1 fruit fly cellular context compared by ENCODE assay signal in genomic region chr2L:14474987-14475386, dm6.
TF ChIP-seq lines count a peak whose summit lies in the region.

No protein-coding gene starts in this region.

TF ChIP-seq in whole organism, embryonic, 481 proteins besides CTCF, POLR2A, EP300 and RAD21 (continued from another document):
- no peak for TF ChIP-seq mam (GFP tag; optimal IDR thresholded peaks at IDR 0.05; lab: Kevin White, UChicago)
- no peak for TF ChIP-seq CG33213 (GFP tag; optimal IDR thresholded peaks at IDR 0.05; lab: Kevin White, UChicago)
- TF ChIP-seq CG9932 (GFP tag; IDR thresholded peaks at IDR 0.05; lab: Robert Waterston, UW): no peak
- no peak for TF ChIP-seq CG6683 (GFP tag; optimal IDR thresholded peaks at IDR 0.05; lab: Kevin White, UChicago)
- peak; percentile 45 for TF ChIP-seq CG17385 (GFP tag; optimal IDR thresholded peaks at IDR 0.05; lab: Kevin White, UChicago)
- TF ChIP-seq CG1603 (tag; optimal IDR thresholded peaks at IDR 0.05; lab: Kevin White, UChicago): peak; percentile 22
- peak; percentile 13 for TF ChIP-seq CG7839 (tag; optimal IDR thresholded peaks at IDR 0.05; lab: Kevin White, UChicago)
- no peak for TF ChIP-seq CG15514 (GFP tag; optimal IDR thresholded peaks at IDR 0.05; lab: Kevin White, UChicago)
- no peak for TF ChIP-seq CG10462 (GFP tag; optimal IDR thresholded peaks at IDR 0.05; lab: Kevin White, UChicago)
- 0 out of 3 replicates have a peak, but pooled peaks have one; percentile 23 for TF ChIP-seq H15 (GFP tag; IDR thresholded peaks at IDR 0.05; lab: Robert Waterston, UW)
- TF ChIP-seq CG10321 (GFP tag; IDR thresholded peaks at IDR 0.05; lab: Robert Waterston, UW): no peak
- TF ChIP-seq Ets65A (GFP tag; lab: Kevin White, UChicago): peak; percentile 14
- no peak for TF ChIP-seq caup (GFP tag; optimal IDR thresholded peaks at IDR 0.05; lab: Kevin White, UChicago; ENCODE audit: severe bottlenecking)
- peak; percentile 42; the same call in 1 of the 2 replicates for TF ChIP-seq CG17328 (GFP tag; IDR thresholded peaks at IDR 0.05; lab: Robert Waterston, UW)
- TF ChIP-seq D (optimal IDR thresholded peaks at IDR 0.05; lab: Kevin White, UChicago): no peak
- peak; percentile 20 for TF ChIP-seq D (GFP tag; optimal IDR thresholded peaks at IDR 0.05; lab: Kevin White, UChicago)
- TF ChIP-seq CG2889 (GFP tag; IDR thresholded peaks at IDR 0.05; lab: Robert Waterston, UW): peak; percentile 58; the same call in 2 of the 3 replicates
- no peak for TF ChIP-seq CG14965 (GFP tag; optimal IDR thresholded peaks at IDR 0.05; lab: Kevin White, UChicago; ENCODE audit: borderline replicate concordance)
- peak; percentile 61 for TF ChIP-seq lab (GFP tag; optimal IDR thresholded peaks at IDR 0.05; lab: Kevin White, UChicago)
- no peak for TF ChIP-seq slp2 (GFP tag; optimal IDR thresholded peaks at IDR 0.05; lab: Kevin White, UChicago)
- peak; percentile 68 for TF ChIP-seq Ptx1 (GFP tag; IDR thresholded peaks at IDR 0.05; lab: Robert Waterston, UW)
- no peak for TF ChIP-seq gsb-n (tag; optimal IDR thresholded peaks at IDR 0.05; lab: Kevin White, UChicago)
- TF ChIP-seq CG18476 (GFP tag; optimal IDR thresholded peaks at IDR 0.05; lab: Kevin White, UChicago): no peak
- no peak for TF ChIP-seq Trl (optimal IDR thresholded peaks at IDR 0.05; lab: Kevin White, UChicago)
- peak; percentile 22 for TF ChIP-seq Trl (GFP tag; optimal IDR thresholded peaks at IDR 0.05; lab: Kevin White, UChicago)
- TF ChIP-seq CG6854 (GFP tag; optimal IDR thresholded peaks at IDR 0.05; lab: Kevin White, UChicago): no peak
- no peak for TF ChIP-seq exex (tag; optimal IDR thresholded peaks at IDR 0.05; lab: Kevin White, UChicago)
- peak; percentile 6 for TF ChIP-seq kay (GFP tag; optimal IDR thresholded peaks at IDR 0.05; lab: Kevin White, UChicago)
- peak; percentile 81 for TF ChIP-seq CG13424 (tag; optimal IDR thresholded peaks at IDR 0.05; lab: Kevin White, UChicago)
- TF ChIP-seq CG4820 (GFP tag; optimal IDR thresholded peaks at IDR 0.05; lab: Kevin White, UChicago): no peak
- TF ChIP-seq CG6272 (GFP tag; IDR thresholded peaks at IDR 0.05; lab: Robert Waterston, UW): no peak
- TF ChIP-seq CG8359 (GFP tag; optimal IDR thresholded peaks at IDR 0.05; lab: Kevin White, UChicago; ENCODE audit: borderline replicate concordance): peak; percentile 48
- no peak for TF ChIP-seq hb (GFP tag; IDR thresholded peaks at IDR 0.05; lab: Robert Waterston, UW; ENCODE audit: partially characterized antibody)
- TF ChIP-seq nau (GFP tag; optimal IDR thresholded peaks at IDR 0.05; lab: Kevin White, UChicago): peak; percentile 48
- no peak for TF ChIP-seq ham (GFP tag; IDR thresholded peaks at IDR 0.05; lab: Robert Waterston, UW)
- peak; percentile 35 for TF ChIP-seq kni (GFP tag; optimal IDR thresholded peaks at IDR 0.05; lab: Kevin White, UChicago)
- TF ChIP-seq oc (tag; optimal IDR thresholded peaks at IDR 0.05; lab: Kevin White, UChicago): no peak
- TF ChIP-seq sna (GFP tag; IDR thresholded peaks at IDR 0.05; lab: Robert Waterston, UW; ENCODE audit: partially characterized antibody): no peak
- TF ChIP-seq Doc2 (GFP tag; IDR thresholded peaks at IDR 0.05; lab: Robert Waterston, UW): no peak
- TF ChIP-seq CG31224 (GFP tag; IDR thresholded peaks at IDR 0.05; lab: Robert Waterston, UW): no peak
- TF ChIP-seq Dip3 (GFP tag; optimal IDR thresholded peaks at IDR 0.05; lab: Kevin White, UChicago): no peak
- TF ChIP-seq dati (GFP tag; IDR thresholded peaks at IDR 0.05; lab: Robert Waterston, UW): 0 out of 2 replicates have a peak, but pooled peaks have one; percentile 6
- peak; percentile 67 for TF ChIP-seq row (GFP tag; IDR thresholded peaks at IDR 0.05; lab: Robert Waterston, UW)
- no peak for TF ChIP-seq CG10543 (GFP tag; optimal IDR thresholded peaks at IDR 0.05; lab: Kevin White, UChicago)
- 0 out of 2 replicates have a peak, but pooled peaks have one; percentile 27 for TF ChIP-seq ttk (GFP tag; IDR thresholded peaks at IDR 0.05; lab: Robert Waterston, UW)
- TF ChIP-seq pb (GFP tag; optimal IDR thresholded peaks at IDR 0.05; lab: Kevin White, UChicago): no peak
- TF ChIP-seq inv (GFP tag; IDR thresholded peaks at IDR 0.05; lab: Robert Waterston, UW; ENCODE audit: partially characterized antibody): no peak
- TF ChIP-seq lola (GFP tag; optimal IDR thresholded peaks at IDR 0.05; lab: Kevin White, UChicago): peak in 1 of 3 experiments; percentile 67
- TF ChIP-seq CG11093 (GFP tag; IDR thresholded peaks at IDR 0.05; lab: Robert Waterston, UW): 0 out of 3 replicates have a peak, but pooled peaks have one; percentile 35
- no peak for TF ChIP-seq CG4282 (GFP tag; optimal IDR thresholded peaks at IDR 0.05; lab: Kevin White, UChicago)
- TF ChIP-seq ro (GFP tag; IDR thresholded peaks at IDR 0.05; lab: Robert Waterston, UW): no peak
- TF ChIP-seq cas (GFP tag; IDR thresholded peaks at IDR 0.05; lab: Robert Waterston, UW): no peak
- TF ChIP-seq E2f2 (GFP tag; IDR thresholded peaks at IDR 0.05; lab: Robert Waterston, UW): no peak
- TF ChIP-seq HLH3B (GFP tag; IDR thresholded peaks at IDR 0.05; lab: Robert Waterston, UW): no peak
- peak; percentile 42 for TF ChIP-seq CG13775 (GFP tag; optimal IDR thresholded peaks at IDR 0.05; lab: Kevin White, UChicago)
- no peak for TF ChIP-seq CG13287 (GFP tag; IDR thresholded peaks at IDR 0.05; lab: Robert Waterston, UW; ENCODE audit: partially characterized antibody)
- TF ChIP-seq CG12942 (GFP tag; optimal IDR thresholded peaks at IDR 0.05; lab: Kevin White, UChicago): no peak
- no peak for TF ChIP-seq jing (GFP tag; optimal IDR thresholded peaks at IDR 0.05; lab: Kevin White, UChicago)
- no peak for TF ChIP-seq so (GFP tag; IDR thresholded peaks at IDR 0.05; lab: Robert Waterston, UW)
- TF ChIP-seq Gug (GFP tag; IDR thresholded peaks at IDR 0.05; lab: Robert Waterston, UW): no peak
- TF ChIP-seq cato (GFP tag; optimal IDR thresholded peaks at IDR 0.05; lab: Kevin White, UChicago; ENCODE audit: borderline replicate concordance): no peak
- TF ChIP-seq peb (GFP tag; IDR thresholded peaks at IDR 0.05; lab: Robert Waterston, UW): no peak
- TF ChIP-seq Hsf (GFP tag; optimal IDR thresholded peaks at IDR 0.05; lab: Kevin White, UChicago): peak; percentile 28
- no peak for TF ChIP-seq CG4854 (GFP tag; optimal IDR thresholded peaks at IDR 0.05; lab: Kevin White, UChicago)
- peak in 1 of 2 experiments; percentile 50 for TF ChIP-seq dpn (GFP tag; optimal IDR thresholded peaks at IDR 0.05; lab: Kevin White, UChicago)
- no peak for TF ChIP-seq gce (GFP tag; IDR thresholded peaks at IDR 0.05; lab: Robert Waterston, UW)
- TF ChIP-seq kah (GFP tag; optimal IDR thresholded peaks at IDR 0.05; lab: Kevin White, UChicago): peak; percentile 18
- peak; percentile 47 for TF ChIP-seq trem (tag; optimal IDR thresholded peaks at IDR 0.05; lab: Kevin White, UChicago)
- peak; percentile 40 for TF ChIP-seq Nf-YB (GFP tag; optimal IDR thresholded peaks at IDR 0.05; lab: Kevin White, UChicago)
- TF ChIP-seq CrebB (tag; optimal IDR thresholded peaks at IDR 0.05; lab: Kevin White, UChicago): peak; percentile 2
- TF ChIP-seq crol (GFP tag; IDR thresholded peaks at IDR 0.05; lab: Robert Waterston, UW): no peak
- no peak for TF ChIP-seq ab (GFP tag; optimal IDR thresholded peaks at IDR 0.05; lab: Kevin White, UChicago)
- no peak for TF ChIP-seq Elba2 (GFP tag; optimal IDR thresholded peaks at IDR 0.05; lab: Kevin White, UChicago)
- TF ChIP-seq run (tag; optimal IDR thresholded peaks at IDR 0.05; lab: Kevin White, UChicago): no peak
- no peak for TF ChIP-seq ems (GFP tag; optimal IDR thresholded peaks at IDR 0.05; lab: Kevin White, UChicago)
- TF ChIP-seq CG7372 (GFP tag; IDR thresholded peaks at IDR 0.05; lab: Robert Waterston, UW): no peak
- no peak for TF ChIP-seq CG8944 (GFP tag; optimal IDR thresholded peaks at IDR 0.05; lab: Kevin White, UChicago)
- TF ChIP-seq p53 (GFP tag; optimal IDR thresholded peaks at IDR 0.05; lab: Kevin White, UChicago): no peak
- TF ChIP-seq CG9817 (tag; optimal IDR thresholded peaks at IDR 0.05; lab: Kevin White, UChicago): no peak
- TF ChIP-seq crp (GFP tag; optimal IDR thresholded peaks at IDR 0.05; lab: Kevin White, UChicago): no peak
- peak; percentile 23 for TF ChIP-seq Lhr (GFP tag; optimal IDR thresholded peaks at IDR 0.05; lab: Kevin White, UChicago)
- TF ChIP-seq Dll (GFP tag; IDR thresholded peaks at IDR 0.05; lab: Robert Waterston, UW; ENCODE audit: partially characterized antibody): no peak
- TF ChIP-seq CG13123 (GFP tag; optimal IDR thresholded peaks at IDR 0.05; lab: Kevin White, UChicago): no peak
- peak; percentile 6 for TF ChIP-seq CG4617 (GFP tag; optimal IDR thresholded peaks at IDR 0.05; lab: Kevin White, UChicago; ENCODE audit: borderline replicate concordance)
- no peak for TF ChIP-seq seq (GFP tag; IDR thresholded peaks at IDR 0.05; lab: Robert Waterston, UW)
- TF ChIP-seq zen2 (GFP tag; IDR thresholded peaks at IDR 0.05; lab: Robert Waterston, UW; ENCODE audit: partially characterized antibody): no peak
- TF ChIP-seq ATbp (GFP tag; optimal IDR thresholded peaks at IDR 0.05; lab: Kevin White, UChicago): peak; percentile 77
- no peak for TF ChIP-seq CG7745 (tag; optimal IDR thresholded peaks at IDR 0.05; lab: Kevin White, UChicago)
- TF ChIP-seq Dip2 (GFP tag; IDR thresholded peaks at IDR 0.05; lab: Robert Waterston, UW): no peak
- TF ChIP-seq CG10147 (GFP tag; optimal IDR thresholded peaks at IDR 0.05; lab: Kevin White, UChicago): no peak
- TF ChIP-seq CG13296 (GFP tag; optimal IDR thresholded peaks at IDR 0.05; lab: Kevin White, UChicago): peak; percentile 61
- TF ChIP-seq PHDP (tag; optimal IDR thresholded peaks at IDR 0.05; lab: Kevin White, UChicago): peak; percentile 76
- peak; percentile 18 for TF ChIP-seq CG2120 (GFP tag; optimal IDR thresholded peaks at IDR 0.05; lab: Kevin White, UChicago)
- TF ChIP-seq tap (tag; optimal IDR thresholded peaks at IDR 0.05; lab: Kevin White, UChicago): peak; percentile 79
- TF ChIP-seq gem (tag; optimal IDR thresholded peaks at IDR 0.05; lab: Kevin White, UChicago): peak; percentile 85
- TF ChIP-seq CG17186 (GFP tag; optimal IDR thresholded peaks at IDR 0.05; lab: Kevin White, UChicago): no peak
- TF ChIP-seq CG15696 (tag; optimal IDR thresholded peaks at IDR 0.05; lab: Kevin White, UChicago): peak; percentile 46
- no peak for TF ChIP-seq sim (GFP tag; IDR thresholded peaks at IDR 0.05; lab: Robert Waterston, UW)
- TF ChIP-seq CG4328 (GFP tag; optimal IDR thresholded peaks at IDR 0.05; lab: Kevin White, UChicago): peak; percentile 14
- peak; percentile 42 for TF ChIP-seq CG6813 (GFP tag; optimal IDR thresholded peaks at IDR 0.05; lab: Kevin White, UChicago)
- TF ChIP-seq CG3726 (GFP tag; IDR thresholded peaks at IDR 0.05; lab: Robert Waterston, UW): no peak
- TF ChIP-seq CG10209 (GFP tag; optimal IDR thresholded peaks at IDR 0.05; lab: Kevin White, UChicago): peak; percentile 40
- TF ChIP-seq h (optimal IDR thresholded peaks at IDR 0.05; lab: Kevin White, UChicago): no peak
- TF ChIP-seq CG10565 (GFP tag; optimal IDR thresholded peaks at IDR 0.05; lab: Kevin White, UChicago): no peak
- TF ChIP-seq schlank (tag; optimal IDR thresholded peaks at IDR 0.05; lab: Kevin White, UChicago): no peak
- no peak for TF ChIP-seq CG14860 (GFP tag; IDR thresholded peaks at IDR 0.05; lab: Robert Waterston, UW; ENCODE audit: partially characterized antibody)
- no peak for TF ChIP-seq hth (optimal IDR thresholded peaks at IDR 0.05; lab: Kevin White, UChicago)
- TF ChIP-seq bowl (GFP tag; IDR thresholded peaks at IDR 0.05; lab: Robert Waterston, UW): no peak
- no peak for TF ChIP-seq lilli (GFP tag; optimal IDR thresholded peaks at IDR 0.05; lab: Kevin White, UChicago)
- peak; percentile 85 for TF ChIP-seq CG11504 (tag; optimal IDR thresholded peaks at IDR 0.05; lab: Kevin White, UChicago)
- TF ChIP-seq fd96Cb (tag; optimal IDR thresholded peaks at IDR 0.05; lab: Kevin White, UChicago): peak; percentile 40
- TF ChIP-seq Meics (GFP tag; optimal IDR thresholded peaks at IDR 0.05; lab: Kevin White, UChicago): peak; percentile 22
- TF ChIP-seq CG1602 (GFP tag; optimal IDR thresholded peaks at IDR 0.05; lab: Kevin White, UChicago): no peak
- no peak for TF ChIP-seq CG12236 (GFP tag; optimal IDR thresholded peaks at IDR 0.05; lab: Kevin White, UChicago)
- no peak for TF ChIP-seq CG8089 (GFP tag; optimal IDR thresholded peaks at IDR 0.05; lab: Kevin White, UChicago)
- 0 out of 2 replicates have a peak, but pooled peaks have one; percentile 18 for TF ChIP-seq CG4404 (GFP tag; IDR thresholded peaks at IDR 0.05; lab: Robert Waterston, UW)
- TF ChIP-seq HmgD (GFP tag; optimal IDR thresholded peaks at IDR 0.05; lab: Kevin White, UChicago): no peak
- no peak for TF ChIP-seq ash1 (GFP tag; optimal IDR thresholded peaks at IDR 0.05; lab: Kevin White, UChicago)
- TF ChIP-seq trh (GFP tag; optimal IDR thresholded peaks at IDR 0.05; lab: Kevin White, UChicago): no peak
- TF ChIP-seq Hmx (GFP tag; optimal IDR thresholded peaks at IDR 0.05; lab: Kevin White, UChicago): no peak
- TF ChIP-seq prd (optimal IDR thresholded peaks at IDR 0.05; lab: Kevin White, UChicago): no peak
- peak; percentile 54; the same call in 1 of the 3 replicates for TF ChIP-seq prd (GFP tag; IDR thresholded peaks at IDR 0.05; lab: Robert Waterston, UW)
- TF ChIP-seq Lim3 (GFP tag; IDR thresholded peaks at IDR 0.05; lab: Robert Waterston, UW): no peak
- no peak for TF ChIP-seq Dbx (GFP tag; IDR thresholded peaks at IDR 0.05; lab: Robert Waterston, UW)
- peak; percentile 73 for TF ChIP-seq CG17359 (tag; optimal IDR thresholded peaks at IDR 0.05; lab: Kevin White, UChicago)
